Worm (Caenorhabditis elegans): ENCODE measurements around the gene atic-1.

Gene atic-1

ce11 chrIV:7836491-7836890 lies 45.3 kb upstream of the atic-1 start:
- TF ChIP-seq unc-30 (tag; optimal IDR thresholded peaks at IDR 0.05) (no peak), efl-1 (optimal IDR thresholded peaks at IDR 0.05) (no peak), efl-1 (GFP tag; optimal IDR thresholded peaks at IDR 0.05 in 1 of 2) (peak in 1 of 2 experiments; percentile 51), grh-1 (GFP tag; IDR thresholded peaks at IDR 0.05) (peak; percentile 51; the same call in 1 of the 2 replicates), nhr-71 (tag; optimal IDR thresholded peaks at IDR 0.05) (no peak), fos-1 (tag; optimal IDR thresholded peaks at IDR 0.05) (no peak), elt-3 (tag; optimal IDR thresholded peaks at IDR 0.05) (no peak), mdl-1 (tag; optimal IDR thresholded peaks at IDR 0.05) (no peak), blmp-1 (tag; optimal IDR thresholded peaks at IDR 0.05) (peak; percentile 79), nhr-237 (tag; optimal IDR thresholded peaks at IDR 0.05) (no peak), lin-35 (GFP tag; optimal IDR thresholded peaks at IDR 0.05) (no peak)

ce11 chrIV:7838426-7838825 lies 43.4 kb upstream of the atic-1 start, which contains the start of gene C06A6.7:
Gene C06A6.7, minus strand, starts transcription at chrIV:7838526.
- TF ChIP-seq ztf-11 (tag; optimal IDR thresholded peaks at IDR 0.05) (no peak), fkh-4 (tag; optimal IDR thresholded peaks at IDR 0.05; ENCODE audit: borderline replicate concordance) (no peak)

ce11 chrIV:7839923-7840322 lies 41.9 kb upstream of the atic-1 start:
- peak; percentile 19 for TF ChIP-seq unc-86 (tag; optimal IDR thresholded peaks at IDR 0.05)
- TF ChIP-seq isw-1 (GFP tag; IDR thresholded peaks at IDR 0.05) = no peak
- TF ChIP-seq nhr-47 (tag; optimal IDR thresholded peaks at IDR 0.05) = peak; percentile 45
- TF ChIP-seq mef-2 (tag; optimal IDR thresholded peaks at IDR 0.05) = no peak
- no peak for TF ChIP-seq hlh-4 (tag; optimal IDR thresholded peaks at IDR 0.05)
- no peak for TF ChIP-seq irx-1 (tag; optimal IDR thresholded peaks at IDR 0.05)
- TF ChIP-seq nhr-19 (GFP tag; conservative IDR thresholded peaks at IDR 0.05) = no peak
- TF ChIP-seq hpl-2 (GFP tag; optimal IDR thresholded peaks at IDR 0.05) = no peak
- TF ChIP-seq unc-98 (GFP tag; IDR thresholded peaks at IDR 0.05) = no peak
- no peak for TF ChIP-seq tlp-1 (tag; optimal IDR thresholded peaks at IDR 0.05)
- no peak for TF ChIP-seq pqm-1 (tag; optimal IDR thresholded peaks at IDR 0.05)
- peak; percentile 10 for TF ChIP-seq nhr-20 (tag; optimal IDR thresholded peaks at IDR 0.05)
- no peak for TF ChIP-seq efl-3 (GFP tag; optimal IDR thresholded peaks at IDR 0.05)
- peak; percentile 20 for TF ChIP-seq egl-13 (tag; optimal IDR thresholded peaks at IDR 0.05)
- TF ChIP-seq C16A3.4 (tag; optimal IDR thresholded peaks at IDR 0.05) = no peak
- TF ChIP-seq swsn-7 (tag; optimal IDR thresholded peaks at IDR 0.05) = peak; percentile 6
- TF ChIP-seq dsc-1 (tag; optimal IDR thresholded peaks at IDR 0.05) = peak; percentile 73
- TF ChIP-seq rnt-1 (tag; optimal IDR thresholded peaks at IDR 0.05) = no peak
- TF ChIP-seq lin-14 (GFP tag; optimal IDR thresholded peaks at IDR 0.05) = peak; percentile 33
- TF ChIP-seq efl-1 (optimal IDR thresholded peaks at IDR 0.05) = no peak
- TF ChIP-seq efl-1 (GFP tag; optimal IDR thresholded peaks at IDR 0.05 in 1 of 2) = peak in 1 of 2 experiments; percentile 82
- peak in 1 of 2 experiments; percentile 4 for TF ChIP-seq lsy-2 (tag; optimal IDR thresholded peaks at IDR 0.05)
- no peak for TF ChIP-seq dpl-1 (GFP tag; optimal IDR thresholded peaks at IDR 0.05)
- TF ChIP-seq ceh-82 (tag; optimal IDR thresholded peaks at IDR 0.05) = no peak
- peak; percentile 92 for TF ChIP-seq fkh-8 (tag; optimal IDR thresholded peaks at IDR 0.05)
- peak; percentile 34 for TF ChIP-seq nhr-71 (tag; optimal IDR thresholded peaks at IDR 0.05)

- TF ChIP-seq elt-2 (tag; optimal IDR thresholded peaks at IDR 0.05) (peak; percentile 80), lin-14 (GFP tag; optimal IDR thresholded peaks at IDR 0.05) (peak; percentile 7), dsc-1 (tag; optimal IDR thresholded peaks at IDR 0.05) (no peak), efl-1 (optimal IDR thresholded peaks at IDR 0.05) (no peak), efl-1 (GFP tag; optimal IDR thresholded peaks at IDR 0.05 in 1 of 2) (peak in 1 of 2 experiments; percentile 82), egl-13 (tag; optimal IDR thresholded peaks at IDR 0.05) (no peak), lin-35 (GFP tag; optimal IDR thresholded peaks at IDR 0.05) (peak in 1 of 2 experiments; percentile 47)
These were observed 40.6 kb upstream of the atic-1 start for ce11 chrIV:7841218-7841617.

Data from whole organism, L1 larva.